Fruit fly (Drosophila melanogaster): ENCODE measurements around the gene Pex12.
A peak's percentile ranks its signal among the peaks of the same experiment; 100 is the strongest.

Pex12 gene

dm6 chr2L:846167-846868 lies 30.5 kb downstream of the Pex12 start (continued):
- TF ChIP-seq Sry-β (GFP tag; optimal IDR thresholded peaks at IDR 0.05), result no peak
- no peak for TF ChIP-seq exex (tag; optimal IDR thresholded peaks at IDR 0.05)
- no peak for TF ChIP-seq BEAF-32 (GFP tag; optimal IDR thresholded peaks at IDR 0.05)
- no peak for TF ChIP-seq Kr (GFP tag; optimal IDR thresholded peaks at IDR 0.05)
- TF ChIP-seq run (tag; optimal IDR thresholded peaks at IDR 0.05), result peak; percentile 38
- no peak for TF ChIP-seq CG18011 (GFP tag; optimal IDR thresholded peaks at IDR 0.05)
- peak; percentile 68 for TF ChIP-seq CG12219 (GFP tag; optimal IDR thresholded peaks at IDR 0.05)
- no peak for TF ChIP-seq Oaz (GFP tag; IDR thresholded peaks at IDR 0.05)
- peak; percentile 56 for TF ChIP-seq Sox100B (GFP tag; optimal IDR thresholded peaks at IDR 0.05)
- TF ChIP-seq oc (tag; optimal IDR thresholded peaks at IDR 0.05), result peak; percentile 52
- TF ChIP-seq ems (GFP tag; optimal IDR thresholded peaks at IDR 0.05), result peak; percentile 41
- peak; percentile 73 for TF ChIP-seq crol (GFP tag; IDR thresholded peaks at IDR 0.05)
- TF ChIP-seq zfh2 (GFP tag; optimal IDR thresholded peaks at IDR 0.05), result peak; percentile 11
- TF ChIP-seq grau (tag; optimal IDR thresholded peaks at IDR 0.05), result peak; percentile 62
- no peak for TF ChIP-seq Opbp (GFP tag; IDR thresholded peaks at IDR 0.05; ENCODE audit: partially characterized antibody)
- peak; percentile 27 for TF ChIP-seq Deaf1 (tag; optimal IDR thresholded peaks at IDR 0.05)
- TF ChIP-seq CG6254 (GFP tag; optimal IDR thresholded peaks at IDR 0.05), result peak; percentile 44
- TF ChIP-seq jigr1 (GFP tag; IDR thresholded peaks at IDR 0.05), result no peak
- peak; percentile 48 for TF ChIP-seq CG17568 (GFP tag; optimal IDR thresholded peaks at IDR 0.05)
- TF ChIP-seq ranshi (GFP tag; IDR thresholded peaks at IDR 0.05), result no peak
- TF ChIP-seq CG9876 (GFP tag; optimal IDR thresholded peaks at IDR 0.05), result no peak
- TF ChIP-seq Vsx1 (GFP tag; optimal IDR thresholded peaks at IDR 0.05), result peak; percentile 15
- peak; percentile 8; the same call in 1 of the 3 replicates for TF ChIP-seq CG34422 (GFP tag; IDR thresholded peaks at IDR 0.05)
- TF ChIP-seq chinmo (GFP tag; IDR thresholded peaks at IDR 0.05; ENCODE audit: partially characterized antibody), result no peak
- no peak for TF ChIP-seq CG31388 (GFP tag; optimal IDR thresholded peaks at IDR 0.05)
- TF ChIP-seq Rx (GFP tag; IDR thresholded peaks at IDR 0.05), result 0 out of 2 replicates have a peak, but pooled peaks have one; percentile 24
- TF ChIP-seq CG6689 (GFP tag; IDR thresholded peaks at IDR 0.05), result peak; percentile 67
- peak in 1 of 2 experiments; percentile 87 for TF ChIP-seq Eip74EF (GFP tag; optimal IDR thresholded peaks at IDR 0.05)
- peak; percentile 28 to 80 for TF ChIP-seq Hr51 (GFP tag; optimal IDR thresholded peaks at IDR 0.05)
- TF ChIP-seq CG9932 (GFP tag; IDR thresholded peaks at IDR 0.05), result peak; percentile 48; the same call in 1 of the 2 replicates
- TF ChIP-seq CG4730 (GFP tag; IDR thresholded peaks at IDR 0.05), result no peak
- TF ChIP-seq CG6272 (GFP tag; IDR thresholded peaks at IDR 0.05), result peak; percentile 40; the same call in 1 of the 2 replicates
- no peak for TF ChIP-seq CkIIα-i1 (GFP tag; IDR thresholded peaks at IDR 0.05)
- peak; percentile 42; the same call in 1 of the 2 replicates for TF ChIP-seq Drgx (GFP tag; IDR thresholded peaks at IDR 0.05)
- peak; percentile 61 for TF ChIP-seq jing (GFP tag; optimal IDR thresholded peaks at IDR 0.05)
- peak; percentile 64 for TF ChIP-seq fd96Cb (tag; optimal IDR thresholded peaks at IDR 0.05)
- TF ChIP-seq CG12769 (tag; optimal IDR thresholded peaks at IDR 0.05), result peak; percentile 69
- no peak for TF ChIP-seq eve (GFP tag; optimal IDR thresholded peaks at IDR 0.05)
- TF ChIP-seq Hr78 (GFP tag; optimal IDR thresholded peaks at IDR 0.05), result peak in 1 of 2 experiments; percentile 69
- 0 out of 2 replicates have a peak, but pooled peaks have one; percentile 23 for TF ChIP-seq E2f1 (GFP tag; IDR thresholded peaks at IDR 0.05)
- peak; percentile 17 for TF ChIP-seq Dip3 (GFP tag; optimal IDR thresholded peaks at IDR 0.05)
- TF ChIP-seq CG9437 (GFP tag; optimal IDR thresholded peaks at IDR 0.05), result peak; percentile 52
- no peak for TF ChIP-seq CG9797 (GFP tag; optimal IDR thresholded peaks at IDR 0.05)
- TF ChIP-seq Lim3 (GFP tag; IDR thresholded peaks at IDR 0.05), result no peak
- peak; percentile 69 for TF ChIP-seq Ssrp (tag; optimal IDR thresholded peaks at IDR 0.05)
- no peak for TF ChIP-seq hkb (optimal IDR thresholded peaks at IDR 0.05)
- TF ChIP-seq hkb (GFP tag; IDR thresholded peaks at IDR 0.05), result peak; percentile 31; the same call in 1 of the 2 replicates
- peak; percentile 3 for TF ChIP-seq CG12155 (GFP tag; optimal IDR thresholded peaks at IDR 0.05)
- peak; percentile 68 for TF ChIP-seq wor (GFP tag; IDR thresholded peaks at IDR 0.05)
